Worm (Caenorhabditis elegans): Measurements from ENCODE around the gene T02D1.8.

T02D1.8 gene

DNA sequence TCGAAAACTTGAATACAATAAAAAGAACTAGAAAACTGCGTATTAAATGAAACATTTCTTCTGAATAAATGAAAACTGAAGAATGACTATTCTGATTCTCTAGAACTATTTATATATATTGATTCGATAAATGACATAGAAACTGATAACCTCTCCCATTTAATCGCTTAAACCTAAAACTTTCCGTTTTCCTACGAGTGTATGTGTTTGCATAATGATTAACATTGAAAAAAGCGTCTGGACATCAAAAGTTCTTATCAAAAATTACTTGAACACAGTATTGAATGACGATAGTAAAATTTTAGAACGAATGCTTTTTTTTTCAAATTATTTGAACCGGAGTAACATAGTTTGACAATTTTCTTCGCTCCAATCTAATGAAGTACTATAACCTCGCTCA lies 45.1 kb downstream of the T02D1.8 start, which contains the start of gene C49C3.9:
TSS of gene C49C3.9 (minus strand) at position 136 of the 400 bp plus-strand sequence.
- no peak for TF ChIP-seq unc-3 (GFP tag; conservative IDR thresholded peaks at IDR 0.05)
- TF ChIP-seq unc-3 (tag; optimal IDR thresholded peaks at IDR 0.05): no peak
- TF ChIP-seq ceh-48 (tag; optimal IDR thresholded peaks at IDR 0.05): no peak
- no peak for TF ChIP-seq hlh-13 (GFP tag; optimal IDR thresholded peaks at IDR 0.05)
- TF ChIP-seq syd-9 (tag; optimal IDR thresholded peaks at IDR 0.05): no peak
- no peak for TF ChIP-seq zip-5 (tag; optimal IDR thresholded peaks at IDR 0.05)
- TF ChIP-seq hlh-30 (tag; optimal IDR thresholded peaks at IDR 0.05; ENCODE audit: insufficient read depth): no peak
- TF ChIP-seq pqm-1 (tag; optimal IDR thresholded peaks at IDR 0.05): no peak
- TF ChIP-seq nhr-232 (tag; optimal IDR thresholded peaks at IDR 0.05): no peak
- TF ChIP-seq Y22D7AL.16 (tag; optimal IDR thresholded peaks at IDR 0.05): no peak
- TF ChIP-seq pha-4 (tag; optimal IDR thresholded peaks at IDR 0.05): no peak
- no peak for TF ChIP-seq ahr-1 (tag; optimal IDR thresholded peaks at IDR 0.05)

- no peak for TF ChIP-seq ceh-2 (tag; optimal IDR thresholded peaks at IDR 0.05)
- no peak for TF ChIP-seq zip-5 (tag; optimal IDR thresholded peaks at IDR 0.05)
- TF ChIP-seq ceh-30 (tag; optimal IDR thresholded peaks at IDR 0.05): no peak
- no peak for TF ChIP-seq tbx-7 (tag; optimal IDR thresholded peaks at IDR 0.05)
- no peak for TF ChIP-seq unc-42 (tag; optimal IDR thresholded peaks at IDR 0.05)
- TF ChIP-seq hlh-6 (tag; optimal IDR thresholded peaks at IDR 0.05): no peak
- TF ChIP-seq K02D7.2 (tag; optimal IDR thresholded peaks at IDR 0.05): no peak
- TF ChIP-seq sdc-2 (tag; optimal IDR thresholded peaks at IDR 0.05): no peak
- no peak for TF ChIP-seq lin-11 (tag; optimal IDR thresholded peaks at IDR 0.05)
- no peak for TF ChIP-seq gmeb-2 (tag; optimal IDR thresholded peaks at IDR 0.05)
- TF ChIP-seq fax-1 (tag; optimal IDR thresholded peaks at IDR 0.05): no peak
- no peak for TF ChIP-seq elt-2 (tag; optimal IDR thresholded peaks at IDR 0.05)
Measured at ce11 chrIV:17341033-17341432, 46.3 kb downstream of the T02D1.8 start.

DNA sequence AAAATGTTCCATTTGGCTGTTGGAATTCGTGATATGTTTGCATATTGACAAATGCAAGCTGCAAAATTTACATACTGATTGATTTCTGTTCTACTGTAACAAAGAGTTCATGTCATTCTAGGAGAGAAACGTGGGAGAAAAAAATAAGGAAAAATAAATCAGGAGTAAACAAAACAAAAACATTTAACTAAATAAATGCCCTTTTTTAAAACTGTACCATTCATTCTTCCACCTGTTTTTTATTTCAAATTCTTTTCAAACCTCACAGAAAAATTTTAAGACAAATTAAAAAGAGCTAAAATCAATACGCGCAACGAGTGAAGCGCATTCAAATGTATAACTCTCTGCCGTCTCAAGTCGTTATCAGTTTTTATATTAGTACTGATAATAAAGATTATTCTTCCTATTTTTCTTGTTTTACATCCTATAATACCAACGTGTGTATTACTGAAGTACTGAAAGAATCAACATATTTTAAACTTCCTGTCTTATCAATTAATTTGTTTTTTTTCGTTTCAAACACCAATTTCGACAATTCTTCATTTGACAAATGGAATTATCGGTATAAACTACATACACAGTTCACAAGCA lies 48.3 kb downstream of the T02D1.8 start, which contains the start of gene C49C3.10:
TSS of gene C49C3.10 (minus strand) at position 51 of the 591 bp plus-strand sequence.
- TF ChIP-seq ceh-19 (GFP tag; optimal IDR thresholded peaks at IDR 0.05): no peak
- TF ChIP-seq elt-2 (tag; optimal IDR thresholded peaks at IDR 0.05): peak; percentile 78

All from whole organism, late embryonic.